Fruit fly (Drosophila melanogaster) whole organism, embryonic: ENCODE results near the gene Tmep.

Source experiments
- Ada2b ChIP-seq: fragments of 200-800 bp; sonication (Bioruptor generic); IDR thresholded peaks from 2 replicates; pipeline ENCODE4 v1.3.6; 2022; ENCODE audit warnings: missing biosample characterization, missing genetic modification characterization
- Atf6 ChIP-seq: fragments of 200-800 bp; sonication (Bioruptor generic); IDR thresholded peaks from 2 replicates; pipeline ENCODE4 v1.3.6; 2022; ENCODE audit warnings: missing biosample characterization, missing genetic modification characterization
- Bgb ChIP-seq: fragments of 200-800 bp; sonication (Bioruptor generic); IDR thresholded peaks from 2 replicates; pipeline ENCODE4 v1.3.6; 2022; ENCODE audit warnings: missing biosample characterization, missing genetic modification characterization; ENCODE audit not compliant: partially characterized antibody
- Blimp-1 ChIP-seq: fragments of 200-800 bp; sonication (Bioruptor generic); optimal IDR thresholded peaks from 3 replicates; lab custom pipeline; 2018; ENCODE audit warnings: missing biosample characterization, missing genetic modification characterization, mild to moderate bottlenecking, moderate library complexity, missing genetic modification reagents
- CG10209 ChIP-seq: fragments of 200-800 bp; sonication (Bioruptor generic); optimal IDR thresholded peaks from 3 replicates; lab custom pipeline; 2017; ENCODE audit warnings: missing biosample characterization, mild to moderate bottlenecking, missing genetic modification characterization, missing genetic modification reagents
- CG12071 ChIP-seq: fragments of 200-800 bp; sonication (Bioruptor generic); optimal IDR thresholded peaks from 3 replicates; lab custom pipeline; 2018; ENCODE audit warnings: missing biosample characterization, mild to moderate bottlenecking, missing genetic modification characterization
- CG13287 ChIP-seq: fragments of 200-800 bp; sonication (Bioruptor generic); IDR thresholded peaks from 2 replicates; pipeline ENCODE4 v1.3.6; 2022; ENCODE audit warnings: missing biosample characterization, missing genetic modification characterization; ENCODE audit not compliant: partially characterized antibody
- CG13296 ChIP-seq: fragments of 200-800 bp; sonication (Bioruptor generic); optimal IDR thresholded peaks from 3 replicates; lab custom pipeline; 2018; ENCODE audit warnings: missing biosample characterization, mild to moderate bottlenecking, missing genetic modification characterization
- CG13775 ChIP-seq: fragments of 200-800 bp; sonication (Bioruptor generic); optimal IDR thresholded peaks from 3 replicates; lab custom pipeline; 2017; ENCODE audit warnings: missing biosample characterization, mild to moderate bottlenecking, missing genetic modification characterization
- CG15011 ChIP-seq: fragments of 200-800 bp; sonication (Bioruptor generic); optimal IDR thresholded peaks from 3 replicates; lab custom pipeline; 2018; ENCODE audit warnings: missing biosample characterization, mild to moderate bottlenecking, missing genetic modification characterization
- CG1529 ChIP-seq: fragments of 200-800 bp; sonication (Bioruptor generic); optimal IDR thresholded peaks from 3 replicates; lab custom pipeline; 2018; ENCODE audit warnings: missing biosample characterization, missing genetic modification characterization
- CG15514 ChIP-seq: fragments of 200-800 bp; sonication (Bioruptor generic); optimal IDR thresholded peaks from 3 replicates; lab custom pipeline; 2017; ENCODE audit warnings: missing biosample characterization, missing genetic modification characterization, mild to moderate bottlenecking, moderate library complexity, missing genetic modification reagents
- CG17359 ChIP-seq: fragments of 200-800 bp; sonication (Bioruptor generic); optimal IDR thresholded peaks from 3 replicates; lab custom pipeline; 2018; ENCODE audit warnings: missing biosample characterization, mild to moderate bottlenecking, missing genetic modification characterization, moderate library complexity
- CG17385 ChIP-seq: fragments of 200-800 bp; sonication (Bioruptor generic); optimal IDR thresholded peaks from 3 replicates; lab custom pipeline; 2018; ENCODE audit warnings: missing biosample characterization, mild to moderate bottlenecking, missing genetic modification characterization
- CG18262 ChIP-seq: fragments of 200-800 bp; optimal IDR thresholded peaks from 3 replicates; lab custom pipeline; 2019; ENCODE audit warnings: missing biosample characterization, mild to moderate bottlenecking, missing genetic modification characterization, moderate library complexity
- CG1832 ChIP-seq: fragments of 200-800 bp; sonication (Bioruptor generic); optimal IDR thresholded peaks from 2 replicates; lab custom pipeline; 2017; ENCODE audit warnings: missing biosample characterization, mild to moderate bottlenecking, missing genetic modification characterization, inconsistent platforms
- CG30431 ChIP-seq: fragments of 200-800 bp; sonication (Bioruptor generic); optimal IDR thresholded peaks from 2 replicates; lab custom pipeline; 2017; ENCODE audit warnings: missing biosample characterization, missing genetic modification characterization
- CG31441 ChIP-seq: fragments of 200-800 bp; sonication (Bioruptor generic); IDR thresholded peaks from 2 replicates; pipeline ENCODE4 v1.3.6; 2022; ENCODE audit warnings: missing biosample characterization, missing genetic modification characterization
- CG3281 ChIP-seq: fragments of 200-800 bp; sonication (Bioruptor generic); optimal IDR thresholded peaks from 3 replicates; lab custom pipeline; 2017; ENCODE audit warnings: missing biosample characterization, mild to moderate bottlenecking, missing genetic modification characterization
- CG43689 ChIP-seq: fragments of 200-800 bp; sonication (Bioruptor generic); IDR thresholded peaks from 2 replicates; pipeline ENCODE4 v1.3.6; 2022; ENCODE audit warnings: missing biosample characterization, missing genetic modification characterization
- CG6254 ChIP-seq: fragments of 200-800 bp; sonication (Bioruptor generic); optimal IDR thresholded peaks from 3 replicates; lab custom pipeline; 2017; ENCODE audit warnings: mild to moderate bottlenecking, missing biosample characterization, missing genetic modification reagents, missing genetic modification characterization
- CG7839 ChIP-seq: fragments of 200-800 bp; sonication (Bioruptor generic); optimal IDR thresholded peaks from 3 replicates; lab custom pipeline; 2018; ENCODE audit warnings: missing biosample characterization, mild to moderate bottlenecking, missing genetic modification characterization, moderate library complexity
- CG9437 ChIP-seq: fragments of 200-800 bp; sonication (Bioruptor generic); optimal IDR thresholded peaks from 2 replicates; lab custom pipeline; 2018; ENCODE audit warnings: missing biosample characterization, mild to moderate bottlenecking, missing genetic modification characterization
- CTCF ChIP-seq: fragments of 200-800 bp; sonication (Bioruptor generic); optimal IDR thresholded peaks from 2 replicates; lab custom pipeline; 2017; ENCODE audit warnings: missing biosample characterization, mild to moderate bottlenecking, missing genetic modification characterization, moderate library complexity
- Doc2 ChIP-seq: fragments of 200-800 bp; sonication (Bioruptor generic); IDR thresholded peaks from 2 replicates; pipeline ENCODE4 v1.3.6; 2022; ENCODE audit warnings: missing biosample characterization, missing genetic modification characterization
- Med ChIP-seq: fragments of 200-800 bp; sonication (Bioruptor generic); peaks from one replicate; lab custom pipeline; 2016; ENCODE audit warnings: missing biosample characterization, missing genetic modification characterization, mild to moderate bottlenecking, inconsistent platforms, moderate library complexity
- Mrtf ChIP-seq: fragments of 200-800 bp; sonication (Bioruptor generic); IDR thresholded peaks from 3 replicates; pipeline ENCODE4 v1.3.6; 2022; ENCODE audit warnings: missing biosample characterization, missing genetic modification characterization
- PHDP ChIP-seq: fragments of 200-800 bp; sonication (Bioruptor generic); optimal IDR thresholded peaks from 3 replicates; lab custom pipeline; 2018; ENCODE audit warnings: missing biosample characterization, mild to moderate bottlenecking, missing genetic modification characterization, moderate library complexity
- Rfx ChIP-seq: fragments of 200-800 bp; sonication (Bioruptor generic); IDR thresholded peaks from 2 replicates; pipeline ENCODE4 v1.3.6; 2022; ENCODE audit warnings: missing biosample characterization, missing genetic modification characterization
- Scr ChIP-seq: fragments of 200-800 bp; sonication (Bioruptor generic); IDR thresholded peaks from 2 replicates; pipeline ENCODE4 v1.3.6; 2022; ENCODE audit warnings: missing biosample characterization, missing genetic modification characterization; ENCODE audit not compliant: partially characterized antibody
- Side ChIP-seq: fragments of 200-800 bp; sonication (Bioruptor generic); optimal IDR thresholded peaks from 2 replicates; lab custom pipeline; 2016; ENCODE audit warnings: missing biosample characterization, missing genetic modification characterization
- Sox102F ChIP-seq: fragments of 200-800 bp; sonication (Bioruptor generic); optimal IDR thresholded peaks from 2 replicates; lab custom pipeline; 2018; ENCODE audit warnings: missing biosample characterization, mild to moderate bottlenecking, missing genetic modification characterization, moderate library complexity
- ase ChIP-seq: fragments of 200-800 bp; sonication (Bioruptor generic); IDR thresholded peaks from 3 replicates; pipeline ENCODE4 v1.3.6; 2022; ENCODE audit warnings: missing biosample characterization, missing genetic modification characterization
- az2 ChIP-seq: fragments of 200-800 bp; sonication (Bioruptor generic); optimal IDR thresholded peaks from 3 replicates; lab custom pipeline; 2016; ENCODE audit warnings: missing biosample characterization, missing genetic modification characterization
- crp ChIP-seq, 2 experiments: fragments of 200-800 bp; sonication (Bioruptor generic); optimal IDR thresholded peaks; 2 replicates in 1 of 2; 3 replicates in 1 of 2; lab custom pipeline; 2017; ENCODE audit warnings: missing biosample characterization in 2 of 2, missing genetic modification characterization in 2 of 2, mild to moderate bottlenecking in 1 of 2, moderate library complexity in 1 of 2
- disco-r ChIP-seq: fragments of 200-800 bp; sonication (Bioruptor generic); optimal IDR thresholded peaks from 2 replicates; lab custom pipeline; 2016; ENCODE audit warnings: missing biosample characterization, missing genetic modification characterization
- emc ChIP-seq: fragments of 200-800 bp; sonication (Bioruptor generic); optimal IDR thresholded peaks from 2 replicates; lab custom pipeline; 2016; ENCODE audit warnings: missing biosample characterization, missing genetic modification characterization
- exex ChIP-seq: fragments of 200-800 bp; sonication (Bioruptor generic); optimal IDR thresholded peaks from 4 replicates; lab custom pipeline; 2018; ENCODE audit warnings: missing biosample characterization, mild to moderate bottlenecking, missing genetic modification characterization, moderate library complexity
- eyg ChIP-seq: fragments of 200-800 bp; sonication (Bioruptor generic); optimal IDR thresholded peaks from 3 replicates; lab custom pipeline; 2016; ENCODE audit warnings: missing biosample characterization, missing genetic modification characterization
- ftz-f1 ChIP-seq: fragments of 200-800 bp; sonication (Bioruptor generic); optimal IDR thresholded peaks from 2 replicates; lab custom pipeline; 2016; ENCODE audit warnings: missing biosample characterization, missing genetic modification characterization
- grau ChIP-seq: fragments of 200-800 bp; optimal IDR thresholded peaks from 3 replicates; lab custom pipeline; 2019; ENCODE audit warnings: missing biosample characterization, mild to moderate bottlenecking, missing genetic modification characterization, moderate library complexity
- kni ChIP-seq: fragments of 200-800 bp; sonication (Bioruptor generic); optimal IDR thresholded peaks from 3 replicates; lab custom pipeline; 2017; ENCODE audit warnings: mild to moderate bottlenecking, missing biosample characterization, missing genetic modification reagents, missing genetic modification characterization
- pnt ChIP-seq: fragments of 200-800 bp; sonication (Bioruptor generic); optimal IDR thresholded peaks from 3 replicates; lab custom pipeline; 2016; ENCODE audit warnings: missing biosample characterization, missing genetic modification characterization
- pros ChIP-seq: fragments of 200-800 bp; sonication (Bioruptor generic); optimal IDR thresholded peaks from 3 replicates; lab custom pipeline; 2019; ENCODE audit warnings: missing biosample characterization, mild to moderate bottlenecking, missing genetic modification characterization, moderate library complexity
- seq ChIP-seq: fragments of 200-800 bp; sonication (Bioruptor generic); IDR thresholded peaks from 2 replicates; pipeline ENCODE4 v1.3.6; 2022; ENCODE audit warnings: missing biosample characterization, missing genetic modification characterization
- shn ChIP-seq: fragments of 200-800 bp; sonication (Bioruptor generic); optimal IDR thresholded peaks from 3 replicates; lab custom pipeline; 2016; ENCODE audit warnings: missing biosample characterization, missing genetic modification characterization
- sqz ChIP-seq: fragments of 200-800 bp; sonication (Bioruptor generic); optimal IDR thresholded peaks from 3 replicates; lab custom pipeline; 2018; ENCODE audit warnings: missing biosample characterization, mild to moderate bottlenecking, missing genetic modification characterization
- tgo ChIP-seq: fragments of 200-800 bp; sonication (Bioruptor generic); IDR thresholded peaks from 3 replicates; pipeline ENCODE4 v1.3.6; 2022; ENCODE audit warnings: missing biosample characterization, missing genetic modification characterization
- toy ChIP-seq: fragments of 200-800 bp; sonication (Bioruptor generic); IDR thresholded peaks from 2 replicates; pipeline ENCODE4 v1.3.6; 2022; ENCODE audit warnings: missing biosample characterization, missing genetic modification characterization
- z ChIP-seq: fragments of 200-800 bp; sonication (Bioruptor generic); IDR thresholded peaks from 3 replicates; pipeline ENCODE4 v1.3.6; 2022; ENCODE audit warnings: missing biosample characterization, missing genetic modification characterization

Gene Tmep

DNA sequence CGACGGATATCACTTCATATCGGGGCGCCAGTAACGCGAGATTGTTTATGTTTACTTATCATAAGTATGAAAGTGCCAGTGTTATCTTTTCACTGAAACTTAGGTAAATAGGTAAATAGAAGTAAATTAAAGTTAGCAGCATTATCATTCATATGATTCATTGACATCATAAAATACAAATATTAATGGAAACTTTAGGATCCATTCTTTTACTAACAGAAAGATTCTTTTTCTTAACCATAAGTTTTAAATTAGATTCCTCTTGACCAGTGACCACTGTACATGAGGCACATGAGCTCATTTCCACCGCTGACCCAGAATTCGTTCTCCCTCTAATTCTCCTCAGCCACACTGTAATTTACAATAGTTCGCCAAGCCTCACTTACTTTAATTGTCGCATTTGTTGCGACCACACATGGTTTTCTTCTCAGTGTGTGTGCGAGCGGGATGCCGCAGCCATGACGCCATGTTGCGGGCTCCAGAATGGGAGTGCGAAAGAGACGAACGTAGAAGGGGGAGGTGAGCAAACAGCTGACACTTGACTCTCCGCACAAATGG lies 9.5 kb downstream of the Tmep start (continued):
- peak; percentile 22 for TF ChIP-seq az2
- no peak for TF ChIP-seq Doc2
- TF ChIP-seq CG13287 (GFP tag; lab: Robert Waterston, UW) = no peak; the same call in 1 of the 2 replicates
- peak; percentile 47 for TF ChIP-seq CG18262
- TF ChIP-seq CG30431 (GFP tag; lab: Kevin White, UChicago) = no peak
- TF ChIP-seq CG1832 = peak; percentile 54
- TF ChIP-seq CG3281 = peak; percentile 56
- peak; percentile 49 for TF ChIP-seq Rfx (GFP tag; lab: Robert Waterston, UW)
- TF ChIP-seq CG9437 (GFP tag; lab: Kevin White, UChicago) = peak; percentile 19
- peak; percentile 15 for TF ChIP-seq CG10209
- TF ChIP-seq Blimp-1 (GFP tag; lab: Kevin White, UChicago) = peak; percentile 44
- TF ChIP-seq CTCF = peak; percentile 47
- no peak for TF ChIP-seq CG43689 (GFP tag; lab: Robert Waterston, UW)
- no peak for TF ChIP-seq sqz (GFP tag; lab: Kevin White, UChicago)
- TF ChIP-seq CG12071 (GFP tag; lab: Kevin White, UChicago) = peak; percentile 14
- peak; percentile 80 for TF ChIP-seq grau (tag; lab: Kevin White, UChicago)
- no peak for TF ChIP-seq CG6254 (GFP tag; lab: Kevin White, UChicago)
- peak; percentile 11 for TF ChIP-seq pros (GFP tag; lab: Kevin White, UChicago)
- peak; percentile 2 for TF ChIP-seq ftz-f1 (GFP tag; lab: Kevin White, UChicago)
- no peak for TF ChIP-seq z (GFP tag; lab: Robert Waterston, UW)
- peak; percentile 61 for TF ChIP-seq Atf6 (GFP tag; lab: Robert Waterston, UW)
- no peak for TF ChIP-seq emc (GFP tag; lab: Kevin White, UChicago)
- TF ChIP-seq CG15011 = peak; percentile 43
- TF ChIP-seq PHDP (tag; lab: Kevin White, UChicago) = peak; percentile 50
- peak; percentile 20 for TF ChIP-seq CG15514 (GFP tag; lab: Kevin White, UChicago)
- peak; percentile 33; the same call in 1 of the 2 replicates for TF ChIP-seq Ada2b
- TF ChIP-seq Sox102F (GFP tag; lab: Kevin White, UChicago) = peak; percentile 46
- TF ChIP-seq Mrtf (GFP tag; lab: Robert Waterston, UW) = 0 out of 3 replicates have a peak, but pooled peaks have one; percentile 36
- peak; percentile 20 for TF ChIP-seq CG17385 (GFP tag; lab: Kevin White, UChicago)
- TF ChIP-seq Med (GFP tag; lab: Kevin White, UChicago) = peak; percentile 93
- peak; percentile 40 for TF ChIP-seq CG7839 (tag; lab: Kevin White, UChicago)
- TF ChIP-seq Scr (GFP tag; lab: Robert Waterston, UW) = no peak
- peak; percentile 58 for TF ChIP-seq CG17359 (tag; lab: Kevin White, UChicago)
- peak; percentile 2 for TF ChIP-seq CG13296 (GFP tag; lab: Kevin White, UChicago)
- no peak for TF ChIP-seq Bgb (GFP tag; lab: Robert Waterston, UW)
- peak; percentile 3 for TF ChIP-seq CG1529 (GFP tag; lab: Kevin White, UChicago)
- no peak for TF ChIP-seq disco-r (GFP tag; lab: Kevin White, UChicago)
- 0 out of 2 replicates have a peak, but pooled peaks have one; percentile 6 for TF ChIP-seq toy
- peak; percentile 29 for TF ChIP-seq eyg (GFP tag; lab: Kevin White, UChicago)
- peak; percentile 27 for TF ChIP-seq pnt (GFP tag; lab: Kevin White, UChicago)
- TF ChIP-seq CG31441 (GFP tag; lab: Robert Waterston, UW) = peak; percentile 28; the same call in 1 of the 2 replicates
- TF ChIP-seq ase = peak; percentile 24; the same call in 1 of the 3 replicates
- TF ChIP-seq tgo = peak; percentile 41; the same call in 1 of the 3 replicates
- peak; percentile 8 for TF ChIP-seq CG13775 (GFP tag; lab: Kevin White, UChicago)
- peak; percentile 18 for TF ChIP-seq shn (GFP tag; lab: Kevin White, UChicago)
- TF ChIP-seq Side (GFP tag; lab: Kevin White, UChicago) = peak; percentile 13
- TF ChIP-seq crp (GFP tag; optimal IDR thresholded peaks at IDR 0.05; lab: Kevin White, UChicago) = peak in 1 of 2 experiments; percentile 30
- TF ChIP-seq kni (GFP tag; lab: Kevin White, UChicago) = no peak
- TF ChIP-seq seq = 0 out of 2 replicates have a peak, but pooled peaks have one; percentile 18
- TF ChIP-seq exex (tag; lab: Kevin White, UChicago) = peak; percentile 51
